Fruit fly (Drosophila melanogaster): ENCODE results near the gene RFeSP.

The RFeSP gene

dm6 chr2L:1629206-1629959 is 15.4 kb upstream of the RFeSP start (continued):
- TF ChIP-seq CG16863 (GFP tag; optimal IDR thresholded peaks at IDR 0.05), result no peak
- TF ChIP-seq Drgx (GFP tag; IDR thresholded peaks at IDR 0.05), result peak; percentile 35; the same call in 1 of the 2 replicates
- TF ChIP-seq row (GFP tag; IDR thresholded peaks at IDR 0.05), result peak; percentile 81
- TF ChIP-seq CoRest (tag; optimal IDR thresholded peaks at IDR 0.05), result peak; percentile 58
- TF ChIP-seq pfk (GFP tag; optimal IDR thresholded peaks at IDR 0.05), result no peak
- no peak for TF ChIP-seq CG14965 (GFP tag; optimal IDR thresholded peaks at IDR 0.05; ENCODE audit: borderline replicate concordance)
- TF ChIP-seq usp (GFP tag; optimal IDR thresholded peaks at IDR 0.05), result no peak
- no peak for TF ChIP-seq CG16779 (GFP tag; IDR thresholded peaks at IDR 0.05)
- no peak for TF ChIP-seq MTF-1 (GFP tag; optimal IDR thresholded peaks at IDR 0.05; ENCODE audit: borderline replicate concordance)
- no peak for TF ChIP-seq Lhr (GFP tag; optimal IDR thresholded peaks at IDR 0.05)
- TF ChIP-seq hth (optimal IDR thresholded peaks at IDR 0.05), result no peak
- peak; percentile 28 for TF ChIP-seq mam (GFP tag; optimal IDR thresholded peaks at IDR 0.05)
- no peak for TF ChIP-seq trh (GFP tag; optimal IDR thresholded peaks at IDR 0.05)
- no peak for TF ChIP-seq Abd-B (GFP tag; optimal IDR thresholded peaks at IDR 0.05)
- no peak for TF ChIP-seq CG10565 (GFP tag; optimal IDR thresholded peaks at IDR 0.05)
- no peak for TF ChIP-seq aop (GFP tag; IDR thresholded peaks at IDR 0.05)
- no peak for TF ChIP-seq Mrtf (GFP tag; IDR thresholded peaks at IDR 0.05)
- TF ChIP-seq ind (GFP tag; optimal IDR thresholded peaks at IDR 0.05), result peak; percentile 58
- TF ChIP-seq knrl (GFP tag; IDR thresholded peaks at IDR 0.05; ENCODE audit: partially characterized antibody), result no peak
- TF ChIP-seq CG17829 (tag; optimal IDR thresholded peaks at IDR 0.05), result no peak
- no peak for TF ChIP-seq CG2202 (tag; optimal IDR thresholded peaks at IDR 0.05)
- TF ChIP-seq mld (GFP tag; IDR thresholded peaks at IDR 0.05; ENCODE audit: partially characterized antibody), result no peak
- no peak for TF ChIP-seq CG8089 (GFP tag; optimal IDR thresholded peaks at IDR 0.05)
- TF ChIP-seq bowl (GFP tag; IDR thresholded peaks at IDR 0.05), result no peak
- no peak for TF ChIP-seq Doc3 (GFP tag; IDR thresholded peaks at IDR 0.05; ENCODE audit: partially characterized antibody)
- TF ChIP-seq gfzf (GFP tag; optimal IDR thresholded peaks at IDR 0.05), result no peak
- TF ChIP-seq CG12236 (GFP tag; optimal IDR thresholded peaks at IDR 0.05), result no peak
- peak; percentile 38 for TF ChIP-seq Hr3 (GFP tag; optimal IDR thresholded peaks at IDR 0.05)
- TF ChIP-seq Sry-δ (GFP tag; optimal IDR thresholded peaks at IDR 0.05), result no peak
- TF ChIP-seq CHES-1-like (GFP tag; optimal IDR thresholded peaks at IDR 0.05), result no peak
- TF ChIP-seq CG18764 (GFP tag; optimal IDR thresholded peaks at IDR 0.05), result no peak
- TF ChIP-seq CG4707 (GFP tag; optimal IDR thresholded peaks at IDR 0.05), result no peak
- TF ChIP-seq al (GFP tag; IDR thresholded peaks at IDR 0.05), result peak; percentile 54; the same call in 1 of the 2 replicates
- no peak for TF ChIP-seq Poxn (GFP tag; IDR thresholded peaks at IDR 0.05)
- TF ChIP-seq br (optimal IDR thresholded peaks at IDR 0.05), result no peak
- TF ChIP-seq danr (GFP tag; IDR thresholded peaks at IDR 0.05), result no peak
- no peak for TF ChIP-seq hkb (optimal IDR thresholded peaks at IDR 0.05)
- peak; percentile 71 for TF ChIP-seq hkb (GFP tag; IDR thresholded peaks at IDR 0.05)
- no peak for TF ChIP-seq stwl (tag; optimal IDR thresholded peaks at IDR 0.05)
- peak; percentile 46; the same call in 1 of the 3 replicates for TF ChIP-seq zfh1 (GFP tag; IDR thresholded peaks at IDR 0.05)
- peak; percentile 38 for TF ChIP-seq pho (GFP tag; optimal IDR thresholded peaks at IDR 0.05)
- TF ChIP-seq CG4360 (GFP tag; IDR thresholded peaks at IDR 0.05), result no peak
- TF ChIP-seq CG9727 (GFP tag; optimal IDR thresholded peaks at IDR 0.05), result peak; percentile 37
- TF ChIP-seq CG10366 (GFP tag; IDR thresholded peaks at IDR 0.05), result peak; percentile 64; the same call in 1 of the 2 replicates
- no peak for TF ChIP-seq ara (GFP tag; IDR thresholded peaks at IDR 0.05)
- TF ChIP-seq Sox102F (GFP tag; optimal IDR thresholded peaks at IDR 0.05), result peak; percentile 76
- no peak for TF ChIP-seq nerfin-2 (GFP tag; IDR thresholded peaks at IDR 0.05; ENCODE audit: partially characterized antibody)
- TF ChIP-seq CG1792 (GFP tag; optimal IDR thresholded peaks at IDR 0.05), result peak; percentile 24
- TF ChIP-seq fd96Cb (tag; optimal IDR thresholded peaks at IDR 0.05), result peak; percentile 24
- TF ChIP-seq btn (GFP tag; optimal IDR thresholded peaks at IDR 0.05), result no peak
- TF ChIP-seq tna (GFP tag; IDR thresholded peaks at IDR 0.05; ENCODE audit: partially characterized antibody), result no peak

Data from whole organism, embryonic.